Worm (Caenorhabditis elegans) whole organism, late embryonic: ENCODE results near the gene lea-1.

ENCODE experiments used
- K02D7.2 ChIP-seq: sonication (generic microtip); optimal IDR thresholded peaks from 2 replicates; lab custom pipeline; 2017; ENCODE audit warnings: mild to moderate bottlenecking, missing genetic modification characterization, missing compliant biosample characterization
- pag-3 ChIP-seq: sonication (generic microtip); optimal IDR thresholded peaks from 2 replicates; lab custom pipeline; 2016; ENCODE audit warnings: missing compliant biosample characterization, missing genetic modification characterization, borderline replicate concordance
- pat-9 ChIP-seq: fragments of 200-800 bp; sonication (Bioruptor generic); optimal IDR thresholded peaks from 2 replicates; lab custom pipeline; 2018; ENCODE audit warnings: mild to moderate bottlenecking, missing genetic modification characterization, moderate library complexity, missing compliant biosample characterization
- unc-55 ChIP-seq: sonication (generic microtip); optimal IDR thresholded peaks from 2 replicates; lab custom pipeline; 2017; ENCODE audit warnings: missing biosample characterization, missing genetic modification reagents, missing genetic modification characterization

Gene lea-1

ce11 chrV:10073793-10074192 lies 62.1 kb downstream of the lea-1 start, which contains the start of gene F57A8.6:
Gene F57A8.6 (minus strand): TSS chrV:10073893.
- no peak for TF ChIP-seq pat-9 (tag; lab: Kevin White, UChicago)
- no peak for TF ChIP-seq pag-3 (tag; lab: Kevin White, UChicago)

DNA sequence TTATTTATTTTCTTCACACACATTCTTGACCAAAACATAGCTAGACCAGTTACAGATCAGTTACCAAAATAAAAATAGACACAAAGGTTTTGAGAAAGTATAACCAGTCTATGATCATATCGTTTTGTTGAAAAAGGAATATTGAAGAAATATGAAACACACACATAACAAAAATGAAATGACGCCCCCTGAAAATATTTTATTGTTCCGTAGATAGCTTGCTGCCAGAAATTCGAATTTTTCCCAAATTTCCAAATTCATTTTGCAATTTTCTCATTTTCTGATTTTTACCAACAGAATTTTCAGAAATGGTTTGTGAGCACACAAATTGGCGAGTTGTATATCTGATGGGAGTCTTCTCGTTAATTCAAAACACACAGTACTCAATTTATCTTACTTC lies 63.7 kb downstream of the lea-1 start, which contains the start of gene F57A8.7:
Gene F57A8.7 (plus strand): TSS at position 301 of the 400 bp plus-strand sequence.
- no peak for TF ChIP-seq K02D7.2 (tag; lab: Kevin White, UChicago)
- no peak for TF ChIP-seq unc-55 (GFP tag; lab: Kevin White, UChicago)
